Worm (Caenorhabditis elegans) whole organism, L4 larva: Measurements from ENCODE around the gene W09D6.4.

Experiments
- F26F4.8 ChIP-seq: fragments of 200-800 bp; sonication (Bioruptor generic); conservative IDR thresholded peaks from 2 replicates; pipeline ENCODE4 v1.3.6; 2022; ENCODE audit warnings: missing genetic modification characterization, missing compliant biosample characterization
- F44E2.7 ChIP-seq: fragments of 200-800 bp; sonication (Bioruptor generic); IDR thresholded peaks from 2 replicates; pipeline ENCODE4 v2.1.2; 2022; ENCODE audit warnings: missing genetic modification characterization, missing compliant biosample characterization
- F49E8.2 ChIP-seq: sonication (generic microtip); optimal IDR thresholded peaks from 2 replicates; lab custom pipeline; 2016; ENCODE audit warnings: missing compliant biosample characterization, mild to moderate bottlenecking, missing genetic modification characterization, borderline replicate concordance
- Y48G9A.11 ChIP-seq: fragments of 200-800 bp; sonication (Bioruptor generic); IDR thresholded peaks from 2 replicates; pipeline ENCODE4 v1.3.6; 2022; ENCODE audit warnings: missing genetic modification reagents, missing genetic modification characterization, missing compliant biosample characterization
- aha-1 ChIP-seq: fragments of 150-350 bp; peaks from one replicate; lab custom pipeline; 2014; ENCODE audit warnings: missing biosample characterization, missing genetic modification characterization
- arid-1 ChIP-seq: fragments of 200-800 bp; sonication (Bioruptor generic); conservative IDR thresholded peaks from 2 replicates; pipeline ENCODE4 v1.3.6; 2022; ENCODE audit warnings: missing genetic modification reagents, missing genetic modification characterization, missing compliant biosample characterization
- ceh-62 ChIP-seq: sonication (generic microtip); optimal IDR thresholded peaks from 2 replicates; lab custom pipeline; 2017; ENCODE audit warnings: missing biosample characterization, missing genetic modification characterization
- cey-2 ChIP-seq: sonication (generic microtip); optimal IDR thresholded peaks from 3 replicates; lab custom pipeline; 2017; ENCODE audit warnings: missing genetic modification characterization, mild to moderate bottlenecking, missing compliant biosample characterization, antibody characterized with exemption, borderline replicate concordance; ENCODE audit not compliant: insufficient read depth
- daf-16 ChIP-seq, 3 experiments: sonication (generic microtip); optimal IDR thresholded peaks; 2 replicates each; lab custom pipeline; 2016 to 2017; ENCODE audit warnings: missing genetic modification characterization in 3 of 3, missing genetic modification reagents in 3 of 3, mild to moderate bottlenecking in 2 of 3, missing compliant biosample characterization in 2 of 3, missing biosample characterization in 1 of 3, moderate library complexity in 1 of 3
- daf-19 ChIP-seq: fragments of 200-800 bp; sonication (Bioruptor generic); conservative IDR thresholded peaks from 2 replicates; pipeline ENCODE4 v1.3.6; 2022; ENCODE audit warnings: missing genetic modification characterization, missing compliant biosample characterization
- daf-8 ChIP-seq: fragments of 200-800 bp; sonication (Bioruptor generic); IDR thresholded peaks from 2 replicates; pipeline ENCODE4 v1.3.6; 2022; ENCODE audit warnings: missing genetic modification characterization, missing compliant biosample characterization
- dmd-6 ChIP-seq: fragments of 200-800 bp; sonication (Bioruptor generic); IDR thresholded peaks from 2 replicates; pipeline ENCODE4 v1.3.6; 2022; ENCODE audit warnings: missing genetic modification reagents, missing genetic modification characterization, missing compliant biosample characterization
- dmd-9 ChIP-seq: fragments of 200-800 bp; sonication (Bioruptor generic); IDR thresholded peaks from 2 replicates; pipeline ENCODE4 v1.3.6; 2022; ENCODE audit warnings: missing genetic modification reagents, missing genetic modification characterization, missing compliant biosample characterization
- dve-1 ChIP-seq: sonication (generic microtip); optimal IDR thresholded peaks from 2 replicates; lab custom pipeline; 2017; ENCODE audit warnings: antibody characterized with exemption, mild to moderate bottlenecking, missing genetic modification characterization, missing compliant biosample characterization; ENCODE audit not compliant: insufficient read depth
- egl-27 ChIP-seq: sonication (generic microtip); optimal IDR thresholded peaks from 3 replicates; lab custom pipeline; 2017; ENCODE audit warnings: missing biosample characterization, missing genetic modification reagents, missing genetic modification characterization
- egl-43 ChIP-seq: fragments of 200-800 bp; sonication (Bioruptor generic); IDR thresholded peaks from 2 replicates; pipeline ENCODE4 v1.3.6; 2022; ENCODE audit warnings: missing genetic modification reagents, missing genetic modification characterization, missing compliant biosample characterization
- hlh-11 ChIP-seq: fragments of 200-800 bp; sonication (Bioruptor generic); optimal IDR thresholded peaks from 2 replicates; lab custom pipeline; 2018; ENCODE audit warnings: mild to moderate bottlenecking, missing genetic modification characterization, missing compliant biosample characterization
- hlh-30 ChIP-seq: sonication (generic microtip); optimal IDR thresholded peaks from 2 replicates; lab custom pipeline; 2017; ENCODE audit warnings: antibody characterized with exemption, mild to moderate bottlenecking, missing genetic modification characterization, missing compliant biosample characterization; ENCODE audit not compliant: insufficient read depth
- lin-1 ChIP-seq: fragments of 200-800 bp; sonication (Bioruptor generic); IDR thresholded peaks from 2 replicates; pipeline ENCODE4 v1.3.6; 2022; ENCODE audit warnings: missing genetic modification reagents, missing genetic modification characterization, missing compliant biosample characterization
- lin-13 ChIP-seq: fragments of 150-350 bp; optimal IDR thresholded peaks from 2 replicates; lab custom pipeline; 2014; ENCODE audit warnings: missing biosample characterization, missing genetic modification reagents, missing genetic modification characterization
- lin-15B ChIP-seq: fragments of 150-350 bp; sonication (generic microtip); optimal IDR thresholded peaks from 3 replicates; lab custom pipeline; 2014; ENCODE audit warnings: missing biosample characterization, missing genetic modification characterization
- lin-38 ChIP-seq: fragments of 200-800 bp; sonication (Bioruptor generic); IDR thresholded peaks from 2 replicates; pipeline ENCODE4 v1.3.6; 2022; ENCODE audit warnings: missing genetic modification reagents, missing genetic modification characterization, missing compliant biosample characterization
- lir-3 ChIP-seq: sonication (generic microtip); optimal IDR thresholded peaks from 2 replicates; lab custom pipeline; 2016; ENCODE audit warnings: mild to moderate bottlenecking, missing genetic modification characterization, missing compliant biosample characterization
- mdl-1 ChIP-seq, 2 experiments: fragments of 150-350 bp in 1 of 2; sonication (generic microtip) in 1 of 2; optimal IDR thresholded peaks; 2 replicates each; lab custom pipeline; 2014 to 2017; ENCODE audit warnings: missing biosample characterization in 2 of 2, missing genetic modification characterization in 2 of 2
- mdt-29 ChIP-seq: fragments of 200-800 bp; sonication (Bioruptor generic); IDR thresholded peaks from 2 replicates; pipeline ENCODE4 v1.3.6; 2022; ENCODE audit warnings: missing genetic modification reagents, missing genetic modification characterization, missing compliant biosample characterization
- mep-1 ChIP-seq: fragments of 150-350 bp; sonication (generic microtip); optimal IDR thresholded peaks from 3 replicates; lab custom pipeline; 2014; ENCODE audit warnings: missing biosample characterization, missing genetic modification characterization
- mxl-2 ChIP-seq: fragments of 200-800 bp; sonication (Bioruptor generic); conservative IDR thresholded peaks from 2 replicates; pipeline ENCODE4 v1.3.6; 2022; ENCODE audit warnings: missing genetic modification reagents, missing genetic modification characterization, missing compliant biosample characterization
- mxl-3 ChIP-seq: fragments of 200-800 bp; sonication (Bioruptor generic); optimal IDR thresholded peaks from 2 replicates; lab custom pipeline; 2018; ENCODE audit warnings: mild to moderate bottlenecking, missing genetic modification characterization, missing compliant biosample characterization
- nhr-10 ChIP-seq: fragments of 150-350 bp; optimal IDR thresholded peaks from 2 replicates; lab custom pipeline; 2014; ENCODE audit warnings: missing biosample characterization, missing genetic modification characterization
- nhr-102 ChIP-seq: sonication (generic microtip); optimal IDR thresholded peaks from 2 replicates; lab custom pipeline; 2016; ENCODE audit warnings: mild to moderate bottlenecking, missing genetic modification characterization, moderate library complexity, missing compliant biosample characterization
- nhr-11 ChIP-seq: fragments of 150-350 bp; optimal IDR thresholded peaks from 2 replicates; lab custom pipeline; 2014; ENCODE audit warnings: missing biosample characterization, missing genetic modification characterization
- nhr-111 ChIP-seq: fragments of 200-800 bp; sonication (Bioruptor generic); optimal IDR thresholded peaks from 2 replicates; lab custom pipeline; 2018; ENCODE audit warnings: mild to moderate bottlenecking, missing genetic modification characterization, missing compliant biosample characterization
- nhr-237 ChIP-seq: sonication (generic microtip); optimal IDR thresholded peaks from 2 replicates; lab custom pipeline; 2017; ENCODE audit warnings: missing biosample characterization, missing genetic modification characterization
- nhr-28 ChIP-seq: fragments of 150-350 bp; optimal IDR thresholded peaks from 2 replicates; lab custom pipeline; 2014; ENCODE audit warnings: missing biosample characterization, missing genetic modification characterization
- nhr-76 ChIP-seq: fragments of 150-350 bp; optimal IDR thresholded peaks from 2 replicates; lab custom pipeline; 2014; ENCODE audit warnings: missing biosample characterization, missing genetic modification characterization
- nhr-77 ChIP-seq: fragments of 150-350 bp; optimal IDR thresholded peaks from 2 replicates; lab custom pipeline; 2014; ENCODE audit warnings: missing biosample characterization, missing genetic modification characterization
- pha-4 ChIP-seq, 2 experiments: fragments of 150-350 bp in 1 of 2; fragments of 200-800 bp in 1 of 2; sonication (Bioruptor generic) in 1 of 2; IDR thresholded peaks in 1 of 2; optimal IDR thresholded peaks in 1 of 2; 2 replicates each; pipeline versions ENCODE4 v1.3.6 to Lab custom; 2014 to 2022; ENCODE audit warnings: missing genetic modification characterization in 2 of 2, missing genetic modification reagents in 2 of 2, missing biosample characterization in 1 of 2, missing compliant biosample characterization in 1 of 2
- pqm-1 ChIP-seq: sonication (generic microtip); optimal IDR thresholded peaks from 2 replicates; lab custom pipeline; 2017; ENCODE audit warnings: missing biosample characterization, missing genetic modification characterization
- rbr-2 ChIP-seq: sonication (generic microtip); optimal IDR thresholded peaks from 2 replicates; lab custom pipeline; 2016; ENCODE audit warnings: missing genotype, missing genetic modification characterization, missing compliant biosample characterization
- saeg-2 ChIP-seq: fragments of 200-800 bp; sonication (Bioruptor generic); IDR thresholded peaks from 2 replicates; pipeline ENCODE4 v1.3.6; 2022; ENCODE audit warnings: missing genetic modification reagents, missing genetic modification characterization, missing compliant biosample characterization
- set-16 ChIP-seq: fragments of 200-800 bp; sonication (Bioruptor generic); IDR thresholded peaks from 2 replicates; pipeline ENCODE4 v1.3.6; 2022; ENCODE audit warnings: missing genetic modification reagents, missing genetic modification characterization, missing compliant biosample characterization
- snpc-4 ChIP-seq: fragments of 150-350 bp; optimal IDR thresholded peaks from 2 replicates; lab custom pipeline; 2014; ENCODE audit warnings: missing biosample characterization, missing genetic modification characterization
- unc-62 ChIP-seq, 3 experiments: fragments of 150-350 bp in 1 of 3; sonication (generic microtip); optimal IDR thresholded peaks in 2 of 3; peaks in 1 of 3; 1 replicate in 1 of 3; 2 replicates in 2 of 3; lab custom pipeline; 2014 to 2017; ENCODE audit warnings: missing biosample characterization in 3 of 3, missing genetic modification characterization in 3 of 3, missing genetic modification reagents in 3 of 3, missing genotype in 1 of 3
- vab-7 ChIP-seq: fragments of 200-800 bp; sonication (Bioruptor generic); IDR thresholded peaks from 2 replicates; pipeline ENCODE4 v1.3.6; 2022; ENCODE audit warnings: missing genetic modification reagents, missing genetic modification characterization, missing compliant biosample characterization
- zag-1 ChIP-seq: fragments of 150-350 bp; optimal IDR thresholded peaks from 2 replicates; lab custom pipeline; 2014; ENCODE audit warnings: missing biosample characterization, missing genetic modification characterization
- zfp-3 ChIP-seq: fragments of 200-800 bp; sonication (Bioruptor generic); conservative IDR thresholded peaks from 2 replicates; pipeline ENCODE4 v1.3.6; 2022; ENCODE audit warnings: missing genetic modification reagents, missing genetic modification characterization, missing compliant biosample characterization
- zip-11 ChIP-seq: fragments of 200-800 bp; sonication (Bioruptor generic); IDR thresholded peaks from 2 replicates; pipeline ENCODE4 v1.3.6; 2022; ENCODE audit warnings: missing genetic modification characterization, missing compliant biosample characterization
- ztf-7 ChIP-seq: fragments of 150-350 bp; optimal IDR thresholded peaks from 2 replicates; lab custom pipeline; 2014; ENCODE audit warnings: missing biosample characterization, missing genetic modification characterization

Gene W09D6.4

DNA sequence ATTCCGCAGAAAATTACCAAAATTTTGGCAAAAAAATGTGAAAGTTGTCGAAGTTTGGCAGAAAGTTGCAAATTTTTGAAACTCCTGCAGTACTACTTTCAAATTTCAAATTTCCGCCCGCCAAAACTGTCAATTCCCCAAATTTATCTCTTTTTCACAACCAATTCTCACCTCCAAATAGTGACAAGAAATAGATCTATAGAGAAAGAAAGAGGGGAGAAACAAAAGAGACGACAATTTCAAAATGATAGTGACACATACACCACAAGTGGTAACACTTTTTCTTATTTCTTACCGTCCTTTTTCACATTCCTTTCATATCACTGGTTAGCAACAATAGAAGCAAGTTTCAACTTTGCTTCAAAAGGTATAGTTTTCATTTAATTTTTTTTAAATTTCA, 4.4 kb downstream of the W09D6.4 start (continued):
- TF ChIP-seq snpc-4 (no peak), pqm-1 (tag; lab: Kevin White, UChicago) (peak; percentile 74)

DNA sequence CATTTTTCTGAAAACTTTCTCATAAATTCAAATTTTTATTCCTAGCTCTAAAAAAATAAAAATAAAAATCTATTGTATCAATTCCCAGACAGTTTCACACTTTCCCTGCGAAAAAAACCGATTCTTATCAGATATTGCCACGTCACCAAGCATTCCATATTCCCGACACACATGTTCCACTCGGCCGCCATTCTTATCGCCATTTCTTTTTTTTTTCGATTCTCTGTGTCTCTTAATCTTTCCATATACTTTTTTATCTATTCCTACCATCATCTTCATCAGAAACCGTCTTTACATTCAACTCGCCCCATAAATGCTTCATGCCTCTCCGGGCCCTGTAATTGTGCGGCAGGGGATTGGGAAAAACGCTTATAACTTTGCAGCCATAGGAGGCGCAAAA, 7.9 kb downstream of the W09D6.4 start:
- TF ChIP-seq lin-13 (GFP tag; lab: Kevin White, UChicago) (no peak), F49E8.2 (tag; lab: Kevin White, UChicago) (no peak), mdl-1 (tag; optimal IDR thresholded peaks at IDR 0.05; lab: Kevin White, UChicago) (peak in 1 of 2 experiments; percentile 22), saeg-2 (GFP tag; lab: Robert Waterston, UW) (no peak), pha-4 (GFP tag; IDR thresholded peaks at IDR 0.05; lab: Robert Waterston, UW) (no peak), pha-4 (tag; optimal IDR thresholded peaks at IDR 0.05; lab: Kevin White, UChicago) (no peak), vab-7 (GFP tag; lab: Robert Waterston, UW) (no peak), F26F4.8 (no peak), cey-2 (no peak), mxl-2 (GFP tag; lab: Robert Waterston, UW) (no peak), arid-1 (GFP tag; lab: Robert Waterston, UW) (no peak), nhr-77 (peak; percentile 22), unc-62 (GFP tag; optimal IDR thresholded peaks at IDR 0.05 in 1 of 2; lab: Kevin White, UChicago) (peak in 1 of 2 experiments; percentile 91), unc-62 (tag; optimal IDR thresholded peaks at IDR 0.05; lab: Kevin White, UChicago) (no peak), lin-15B (tag; lab: Kevin White, UChicago) (no peak), mdt-29 (GFP tag; lab: Robert Waterston, UW) (no peak), ceh-62 (tag; lab: Kevin White, UChicago) (no peak), nhr-76 (tag; lab: Kevin White, UChicago) (no peak), rbr-2 (no peak), egl-27 (tag; lab: Kevin White, UChicago) (no peak), lir-3 (tag; lab: Kevin White, UChicago) (no peak), hlh-11 (tag; lab: Kevin White, UChicago) (peak; percentile 75), nhr-111 (no peak), mxl-3 (GFP tag; lab: Kevin White, UChicago) (peak; percentile 82), egl-43 (GFP tag; lab: Robert Waterston, UW) (no peak), ztf-7 (tag; lab: Kevin White, UChicago) (no peak), nhr-102 (no peak), mep-1 (tag; lab: Kevin White, UChicago) (peak; percentile 3), daf-19 (no peak), aha-1 (tag; lab: Kevin White, UChicago) (no peak), zag-1 (tag; lab: Kevin White, UChicago) (no peak), nhr-28 (tag; lab: Kevin White, UChicago) (peak; percentile 67), pqm-1 (tag; lab: Kevin White, UChicago) (peak; percentile 80), Y48G9A.11 (GFP tag; lab: Robert Waterston, UW) (no peak), nhr-237 (tag; lab: Kevin White, UChicago) (no peak), zip-11 (GFP tag; lab: Robert Waterston, UW) (no peak), dmd-9 (GFP tag; lab: Robert Waterston, UW) (no peak), daf-8 (GFP tag; lab: Robert Waterston, UW) (no peak), nhr-10 (tag; lab: Kevin White, UChicago) (no peak), lin-38 (GFP tag; lab: Robert Waterston, UW) (0 out of 2 replicates have a peak, but pooled peaks have one; percentile 11), dmd-6 (peak; percentile 75), set-16 (GFP tag; lab: Robert Waterston, UW) (no peak), zfp-3 (no peak), dve-1 (tag; lab: Kevin White, UChicago) (peak; percentile 88), daf-16 (GFP tag; optimal IDR thresholded peaks at IDR 0.05; lab: Kevin White, UChicago) (no peak), daf-16 (tag; optimal IDR thresholded peaks at IDR 0.05; lab: Kevin White, UChicago) (peak; percentile 53), F44E2.7 (GFP tag; lab: Robert Waterston, UW) (no peak), hlh-30 (no peak), nhr-11 (tag; lab: Kevin White, UChicago) (no peak), lin-1 (GFP tag; lab: Robert Waterston, UW) (peak; percentile 45; the same call in 1 of the 2 replicates)
